Worm (Caenorhabditis elegans): ENCODE results near the gene fbxo-11.2.
"Not testable (repeated sequence)": the region's sequence is repeated elsewhere in the genome, so short reads cannot be mapped to it uniquely, and the experiment has no call there.

- not testable (repeated sequence) for TF ChIP-seq lin-35 (GFP tag; optimal IDR thresholded peaks at IDR 0.05); lir-3 (tag; optimal IDR thresholded peaks at IDR 0.05; ENCODE audit: poor library complexity); lin-13 (GFP tag; optimal IDR thresholded peaks at IDR 0.05); mep-1 (tag; optimal IDR thresholded peaks at IDR 0.05); snpc-4 (tag; optimal IDR thresholded peaks at IDR 0.05); zag-1 (tag; optimal IDR thresholded peaks at IDR 0.05); nhr-20 (tag; optimal IDR thresholded peaks at IDR 0.05); nhr-11 (tag; optimal IDR thresholded peaks at IDR 0.05); unc-62 (GFP tag; optimal IDR thresholded peaks at IDR 0.05); ama-1 (optimal IDR thresholded peaks at IDR 0.05); ztf-4 (tag; optimal IDR thresholded peaks at IDR 0.05); dpl-1 (GFP tag; optimal IDR thresholded peaks at IDR 0.05); ztf-11 (tag; optimal IDR thresholded peaks at IDR 0.05)
Measured at ce11 chrIII:1076383-1076782, 23.3 kb upstream of the fbxo-11.2 start, which contains the start of gene uaf-1.

Data from whole organism, L1 larva.